Worm (Caenorhabditis elegans) whole organism, L3 larva: ENCODE measurements around the gene F57A8.6.

Experiments used
- R02D3.7 ChIP-seq: fragments of 150-350 bp; optimal IDR thresholded peaks from 2 replicates; lab custom pipeline; 2014; ENCODE audit warnings: missing biosample characterization, missing genetic modification characterization
- ZK546.5 ChIP-seq: sonication (generic microtip); optimal IDR thresholded peaks from 2 replicates; lab custom pipeline; 2017; ENCODE audit warnings: missing biosample characterization, missing genetic modification characterization
- aly-2 ChIP-seq: fragments of 150-350 bp; optimal IDR thresholded peaks from 2 replicates; lab custom pipeline; 2014; ENCODE audit warnings: missing biosample characterization, missing genetic modification characterization
- ama-1 ChIP-seq: fragments of 150-350 bp; optimal IDR thresholded peaks from 2 replicates; lab custom pipeline; 2018
- ceh-28 ChIP-seq: fragments of 150-350 bp; optimal IDR thresholded peaks from 2 replicates; lab custom pipeline; 2014; ENCODE audit warnings: missing biosample characterization, missing genetic modification reagents, missing genetic modification characterization
- ceh-9 ChIP-seq: sonication (generic microtip); optimal IDR thresholded peaks from 2 replicates; lab custom pipeline; 2018; ENCODE audit warnings: missing biosample characterization, missing genetic modification characterization
- daf-12 ChIP-seq: fragments of 150-350 bp; optimal IDR thresholded peaks from 2 replicates; lab custom pipeline; 2014; ENCODE audit warnings: missing biosample characterization, missing genetic modification reagents, missing genetic modification characterization
- egl-27 ChIP-seq: sonication (generic microtip); optimal IDR thresholded peaks from 4 replicates; lab custom pipeline; 2017; ENCODE audit warnings: missing biosample characterization, missing genetic modification reagents, missing genetic modification characterization
- egl-5 ChIP-seq: fragments of 150-350 bp; optimal IDR thresholded peaks from 2 replicates; lab custom pipeline; 2017; ENCODE audit warnings: missing biosample characterization, missing genetic modification reagents, missing genetic modification characterization, inconsistent platforms
- elt-1 ChIP-seq: fragments of 150-350 bp; optimal IDR thresholded peaks from 2 replicates; lab custom pipeline; 2014; ENCODE audit warnings: missing biosample characterization, missing genetic modification characterization
- elt-2 ChIP-seq: sonication (generic microtip); optimal IDR thresholded peaks from 2 replicates; lab custom pipeline; 2016; ENCODE audit warnings: missing genetic modification reagents, mild to moderate bottlenecking, missing genetic modification characterization, missing compliant biosample characterization
- eor-1 ChIP-seq, 2 experiments: fragments of 150-350 bp; optimal IDR thresholded peaks; 2 replicates each; lab custom pipeline; 2014 to 2018; ENCODE audit warnings: missing biosample characterization in 2 of 2, missing genetic modification characterization in 2 of 2
- fkh-2 ChIP-seq: fragments of 150-350 bp; optimal IDR thresholded peaks from 2 replicates; lab custom pipeline; 2014; ENCODE audit warnings: missing biosample characterization, missing genetic modification reagents, missing genetic modification characterization
- fos-1 ChIP-seq: fragments of 150-350 bp; optimal IDR thresholded peaks from 2 replicates; lab custom pipeline; 2014; ENCODE audit warnings: missing biosample characterization, missing genetic modification characterization
- hmg-11 ChIP-seq: sonication (generic microtip); optimal IDR thresholded peaks from 2 replicates; lab custom pipeline; 2016; ENCODE audit warnings: missing genetic modification characterization, missing compliant biosample characterization
- lin-15B ChIP-seq: fragments of 150-350 bp; optimal IDR thresholded peaks from 2 replicates; lab custom pipeline; 2014; ENCODE audit warnings: missing biosample characterization, missing genetic modification characterization
- lin-39 ChIP-seq: fragments of 150-350 bp; optimal IDR thresholded peaks from 2 replicates; lab custom pipeline; 2018; ENCODE audit warnings: missing biosample characterization, missing genetic modification reagents, missing genetic modification characterization
- lsy-12 ChIP-seq: sonication (generic microtip); optimal IDR thresholded peaks from 2 replicates; lab custom pipeline; 2016; ENCODE audit warnings: mild to moderate bottlenecking, missing genetic modification characterization, missing compliant biosample characterization
- mdl-1 ChIP-seq: fragments of 150-350 bp; optimal IDR thresholded peaks from 2 replicates; lab custom pipeline; 2014; ENCODE audit warnings: missing biosample characterization, missing genetic modification characterization
- mml-1 ChIP-seq: fragments of 150-350 bp; sonication (generic microtip); optimal IDR thresholded peaks from 3 replicates; lab custom pipeline; 2014; ENCODE audit warnings: missing biosample characterization, missing genetic modification characterization
- nfya-1 ChIP-seq: sonication (generic microtip); optimal IDR thresholded peaks from 2 replicates; lab custom pipeline; 2017; ENCODE audit warnings: missing genetic modification characterization, mild to moderate bottlenecking, missing compliant biosample characterization, antibody characterized with exemption, moderate library complexity; ENCODE audit not compliant: insufficient read depth
- nhr-12 ChIP-seq: fragments of 150-350 bp; optimal IDR thresholded peaks from 2 replicates; lab custom pipeline; 2014; ENCODE audit warnings: missing biosample characterization, missing genetic modification characterization
- nhr-237 ChIP-seq: fragments of 150-350 bp; optimal IDR thresholded peaks from 2 replicates; lab custom pipeline; 2014; ENCODE audit warnings: missing biosample characterization, missing genetic modification characterization
- nhr-28 ChIP-seq: fragments of 150-350 bp; optimal IDR thresholded peaks from 2 replicates; lab custom pipeline; 2014; ENCODE audit warnings: missing biosample characterization, missing genetic modification characterization
- nhr-43 ChIP-seq: sonication (generic microtip); optimal IDR thresholded peaks from 2 replicates; lab custom pipeline; 2016; ENCODE audit warnings: mild to moderate bottlenecking, missing genetic modification characterization, missing compliant biosample characterization; ENCODE audit not compliant: poor library complexity, severe bottlenecking
- nhr-67 ChIP-seq: fragments of 150-350 bp; optimal IDR thresholded peaks from 2 replicates; lab custom pipeline; 2014; ENCODE audit warnings: missing biosample characterization, missing genetic modification characterization
- nhr-76 ChIP-seq: fragments of 150-350 bp; sonication (generic microtip); optimal IDR thresholded peaks from 5 replicates; lab custom pipeline; 2014; ENCODE audit warnings: missing biosample characterization, missing genetic modification characterization
- pha-4 ChIP-seq: fragments of 150-350 bp; optimal IDR thresholded peaks from 2 replicates; lab custom pipeline; 2014; ENCODE audit warnings: missing biosample characterization, missing genetic modification reagents, missing genetic modification characterization
- pqm-1 ChIP-seq: fragments of 150-350 bp; optimal IDR thresholded peaks from 2 replicates; lab custom pipeline; 2017; ENCODE audit warnings: missing biosample characterization, missing genetic modification characterization, inconsistent platforms
- sea-2 ChIP-seq: fragments of 150-350 bp; sonication (generic microtip); optimal IDR thresholded peaks from 4 replicates; lab custom pipeline; 2014; ENCODE audit warnings: missing biosample characterization, missing genetic modification reagents, missing genetic modification characterization
- skn-1 ChIP-seq: fragments of 150-350 bp; optimal IDR thresholded peaks from 2 replicates; lab custom pipeline; 2014; ENCODE audit warnings: missing biosample characterization, missing genetic modification characterization
- snpc-4 ChIP-seq: fragments of 150-350 bp; optimal IDR thresholded peaks from 2 replicates; lab custom pipeline; 2014; ENCODE audit warnings: missing biosample characterization, missing genetic modification characterization
- tbx-2 ChIP-seq: sonication (generic microtip); optimal IDR thresholded peaks from 2 replicates; lab custom pipeline; 2016; ENCODE audit warnings: mild to moderate bottlenecking, missing genetic modification characterization, missing compliant biosample characterization
- ztf-11 ChIP-seq: fragments of 150-350 bp; optimal IDR thresholded peaks from 2 replicates; lab custom pipeline; 2014; ENCODE audit warnings: missing biosample characterization, missing genetic modification characterization

The F57A8.6 gene

DNA sequence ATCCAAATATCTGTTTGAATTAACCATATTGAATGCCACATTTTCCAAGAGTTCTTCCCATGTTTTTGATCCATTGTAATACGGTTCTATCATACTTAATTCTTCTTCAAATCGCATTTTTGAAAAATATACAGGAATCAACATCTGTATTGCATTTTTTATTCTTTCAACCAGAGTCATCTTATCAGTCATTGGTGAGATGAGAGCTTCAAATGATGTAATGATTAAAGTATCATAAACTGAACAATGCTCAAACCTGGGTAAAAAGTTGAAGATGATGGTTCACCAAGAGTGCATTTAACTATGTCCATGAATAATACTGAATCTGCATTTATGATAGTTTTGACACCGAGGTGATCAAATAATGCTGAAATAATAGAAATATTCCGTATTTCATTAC lies 30.1 kb upstream of the F57A8.6 start:
- TF ChIP-seq elt-2 (tag; lab: Kevin White, UChicago) (peak; percentile 69), nhr-76 (tag; lab: Kevin White, UChicago) (no peak), pqm-1 (peak; percentile 11), sea-2 (GFP tag; lab: Kevin White, UChicago) (no peak), fos-1 (tag; lab: Kevin White, UChicago) (no peak), ama-1 (lab: Kevin White, UChicago) (no peak), snpc-4 (tag; lab: Kevin White, UChicago) (no peak)

- TF ChIP-seq fos-1 (tag; lab: Kevin White, UChicago): no peak
- TF ChIP-seq ama-1 (lab: Kevin White, UChicago): no peak
- no peak for TF ChIP-seq elt-1 (tag; lab: Kevin White, UChicago)
- TF ChIP-seq lsy-12 (tag; lab: Kevin White, UChicago): no peak
- no peak for TF ChIP-seq skn-1 (tag; lab: Kevin White, UChicago)
- TF ChIP-seq lin-15B (tag; lab: Kevin White, UChicago): no peak
- TF ChIP-seq egl-5: no peak
- no peak for TF ChIP-seq aly-2 (tag; lab: Kevin White, UChicago)
These were observed 28.2 kb upstream of the F57A8.6 start, which contains the start of gene C08B6.14 for ce11 chrV:10101916-10102315. C08B6.14 (minus strand) TSS chrV:10102016.

DNA sequence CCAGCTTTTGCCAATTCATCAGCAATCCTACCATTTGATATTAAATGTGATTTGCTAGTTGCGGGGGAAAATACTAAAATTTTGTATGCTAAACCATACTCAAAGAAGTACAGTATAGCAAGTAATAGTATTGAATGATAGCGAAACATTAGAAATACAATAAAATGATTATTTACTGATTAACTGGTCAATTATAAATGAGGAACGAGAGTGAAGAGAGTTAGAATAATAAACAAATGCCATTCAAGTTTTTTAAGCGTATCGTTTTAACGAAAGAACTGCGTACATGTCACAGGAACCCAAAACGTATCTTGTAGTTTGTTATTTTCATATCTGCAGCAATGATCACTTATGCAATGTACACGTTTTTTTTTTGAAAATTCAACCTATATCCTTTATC lies 24.7 kb upstream of the F57A8.6 start, which contains the start of gene ugt-47:
Gene ugt-47 (minus strand): TSS at position 169 of the 400 bp plus-strand sequence.
- TF ChIP-seq elt-2 (tag; lab: Kevin White, UChicago) (peak; percentile 61), nhr-28 (no peak)

- TF ChIP-seq ceh-9 (tag; lab: Kevin White, UChicago) (no peak), mml-1 (no peak), pqm-1 (peak; percentile 60), pha-4 (tag; lab: Kevin White, UChicago) (peak; percentile 12), egl-27 (tag; lab: Kevin White, UChicago) (no peak), ZK546.5 (tag; lab: Kevin White, UChicago) (no peak), nfya-1 (tag; lab: Kevin White, UChicago) (peak; percentile 62), tbx-2 (tag; lab: Kevin White, UChicago) (no peak), lin-15B (tag; lab: Kevin White, UChicago) (no peak), elt-2 (tag; lab: Kevin White, UChicago) (peak; percentile 92), nhr-237 (tag; lab: Kevin White, UChicago) (no peak), lin-39 (tag; lab: Kevin White, UChicago) (no peak), hmg-11 (no peak)
- TF ChIP-seq, all 47 proteins: peak for 4
These were observed 23.2 kb upstream of the F57A8.6 start for ce11 chrV:10096932-10097331.

- TF ChIP-seq ama-1 (lab: Kevin White, UChicago) (no peak), fkh-2 (tag; lab: Kevin White, UChicago) (no peak), mml-1 (no peak)
- TF ChIP-seq, all 47 proteins: peak for 0
These were observed 20.7 kb upstream of the F57A8.6 start, which contains the start of gene srd-49 for ce11 chrV:10094374-10094773. srd-49 (plus strand) TSS chrV:10094674.

DNA sequence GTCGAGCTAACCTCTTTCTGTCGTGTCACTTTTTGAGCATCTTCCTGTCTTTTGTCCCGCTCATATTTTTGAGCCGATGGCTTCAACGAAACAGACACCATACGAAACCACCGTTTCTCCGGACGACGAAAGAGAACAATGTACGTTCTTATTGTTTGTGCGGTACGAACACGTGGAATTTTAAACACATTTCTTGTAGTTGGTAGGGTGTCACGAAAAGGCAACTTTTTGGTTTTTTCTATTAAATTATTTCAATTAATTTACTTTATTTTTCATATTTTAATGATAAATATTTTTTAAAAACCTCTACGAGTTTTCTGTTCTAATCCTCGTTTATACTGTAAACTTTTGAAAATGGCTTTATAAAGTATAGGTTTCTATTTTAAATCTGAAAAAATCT lies 17.5 kb upstream of the F57A8.6 start, which contains the start of gene R04B5.11:
Gene R04B5.11 (minus strand): TSS at position 101 of the 400 bp plus-strand sequence.
- TF ChIP-seq nhr-43 (tag; lab: Kevin White, UChicago) (no peak), daf-12 (tag; lab: Kevin White, UChicago) (no peak), elt-1 (tag; lab: Kevin White, UChicago) (no peak), nhr-76 (tag; lab: Kevin White, UChicago) (no peak), egl-5 (no peak), nhr-237 (tag; lab: Kevin White, UChicago) (no peak), lin-39 (tag; lab: Kevin White, UChicago) (no peak), sea-2 (GFP tag; lab: Kevin White, UChicago) (no peak), ama-1 (lab: Kevin White, UChicago) (no peak), pha-4 (tag; lab: Kevin White, UChicago) (no peak)

DNA sequence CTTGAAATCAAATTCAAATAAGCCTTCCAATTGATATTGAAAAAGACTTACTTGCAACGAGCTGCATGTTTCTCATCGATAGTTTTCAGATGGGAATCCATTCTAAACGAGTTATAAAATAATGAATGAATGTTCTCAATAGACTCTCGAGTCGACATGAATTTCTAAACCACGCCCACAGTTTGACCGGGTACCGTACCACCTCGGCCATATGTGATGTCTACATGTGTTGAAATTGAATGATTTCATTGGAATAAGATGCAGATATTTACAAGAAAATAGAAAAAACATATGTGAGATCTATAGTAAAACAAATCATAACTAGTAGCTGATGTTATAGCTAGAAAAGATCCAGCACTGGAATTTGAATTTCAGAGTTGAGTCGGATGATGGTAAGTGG lies 16.8 kb upstream of the F57A8.6 start, which contains the start of gene R04B5.7:
Gene R04B5.7 (minus strand): TSS at position 101 of the 400 bp plus-strand sequence.
- TF ChIP-seq R02D3.7: no peak
- TF ChIP-seq nfya-1 (tag; lab: Kevin White, UChicago): no peak
- no peak for TF ChIP-seq ztf-11
- TF ChIP-seq mml-1: no peak
- no peak for TF ChIP-seq nhr-43 (tag; lab: Kevin White, UChicago)
- no peak for TF ChIP-seq eor-1 (tag; optimal IDR thresholded peaks at IDR 0.05; lab: Kevin White, UChicago)
- no peak for TF ChIP-seq ceh-28 (tag; lab: Kevin White, UChicago)
- no peak for TF ChIP-seq tbx-2 (tag; lab: Kevin White, UChicago)
- TF ChIP-seq snpc-4 (tag; lab: Kevin White, UChicago): no peak
- TF ChIP-seq nhr-76 (tag; lab: Kevin White, UChicago): no peak
- no peak for TF ChIP-seq mdl-1
- TF ChIP-seq lin-15B (tag; lab: Kevin White, UChicago): no peak
- TF ChIP-seq nhr-67 (tag; lab: Kevin White, UChicago): no peak
- no peak for TF ChIP-seq pha-4 (tag; lab: Kevin White, UChicago)
- no peak for TF ChIP-seq nhr-12 (tag; lab: Kevin White, UChicago)
- no peak for TF ChIP-seq elt-1 (tag; lab: Kevin White, UChicago)
